Worm (Caenorhabditis elegans) whole organism, L1 larva: ENCODE measurements around the gene pept-2.

Experiments used
- C04F5.9 ChIP-seq: sonication (generic microtip); optimal IDR thresholded peaks from 2 replicates; lab custom pipeline; 2016; ENCODE audit warnings: missing genetic modification characterization, missing compliant biosample characterization
- C16A3.4 ChIP-seq: fragments of 150-350 bp; optimal IDR thresholded peaks from 2 replicates; lab custom pipeline; 2014; ENCODE audit warnings: missing biosample characterization, missing genetic modification characterization
- aha-1 ChIP-seq: fragments of 150-350 bp; optimal IDR thresholded peaks from 2 replicates; lab custom pipeline; 2014; ENCODE audit warnings: missing biosample characterization, missing genetic modification characterization
- alr-1 ChIP-seq: fragments of 200-800 bp; sonication (Bioruptor generic); optimal IDR thresholded peaks from 2 replicates; lab custom pipeline; 2018; ENCODE audit warnings: borderline replicate concordance, mild to moderate bottlenecking, missing genetic modification characterization, missing compliant biosample characterization
- blmp-1 ChIP-seq: fragments of 150-350 bp; optimal IDR thresholded peaks from 2 replicates; lab custom pipeline; 2014; ENCODE audit warnings: missing biosample characterization, missing genetic modification characterization
- ceh-8 ChIP-seq: fragments of 200-800 bp; sonication (Bioruptor generic); optimal IDR thresholded peaks from 2 replicates; lab custom pipeline; 2018; ENCODE audit warnings: mild to moderate bottlenecking, missing genetic modification characterization, moderate library complexity, missing compliant biosample characterization
- ces-1 ChIP-seq: fragments of 150-350 bp; optimal IDR thresholded peaks from 2 replicates; lab custom pipeline; 2014; ENCODE audit warnings: missing biosample characterization, missing genetic modification reagents, missing genetic modification characterization
- dsc-1 ChIP-seq: sonication (generic microtip); optimal IDR thresholded peaks from 2 replicates; lab custom pipeline; 2016; ENCODE audit warnings: mild to moderate bottlenecking, missing genetic modification characterization, missing compliant biosample characterization
- efl-3 ChIP-seq: fragments of 200-800 bp; sonication (Bioruptor generic); optimal IDR thresholded peaks from 2 replicates; lab custom pipeline; 2018; ENCODE audit warnings: mild to moderate bottlenecking, missing genetic modification characterization, missing compliant biosample characterization
- egl-27 ChIP-seq, 2 experiments: fragments of 150-350 bp in 1 of 2; sonication (generic microtip); optimal IDR thresholded peaks; 3 replicates each; lab custom pipeline; 2017 to 2018; ENCODE audit warnings: missing biosample characterization in 2 of 2, missing genetic modification characterization in 2 of 2, missing genetic modification reagents in 2 of 2
- elt-2 ChIP-seq: sonication (generic microtip); optimal IDR thresholded peaks from 2 replicates; lab custom pipeline; 2016; ENCODE audit warnings: missing genetic modification characterization, mild to moderate bottlenecking, inconsistent platforms, missing compliant biosample characterization, missing genetic modification reagents
- elt-3 ChIP-seq, 6 experiments: fragments of 150-350 bp in 1 of 6; sonication (generic microtip); optimal IDR thresholded peaks; 2 replicates each; lab custom pipeline; 2017 to 2018; ENCODE audit warnings: missing biosample characterization in 6 of 6, missing genetic modification characterization in 6 of 6, inconsistent platforms in 1 of 6
- fkh-10 ChIP-seq: sonication (generic microtip); optimal IDR thresholded peaks from 2 replicates; lab custom pipeline; 2017; ENCODE audit warnings: missing biosample characterization, missing genetic modification reagents, missing genetic modification characterization
- fos-1 ChIP-seq: fragments of 150-350 bp; optimal IDR thresholded peaks from 2 replicates; lab custom pipeline; 2014; ENCODE audit warnings: missing biosample characterization, missing genetic modification characterization
- hlh-4 ChIP-seq: sonication (generic microtip); optimal IDR thresholded peaks from 2 replicates; lab custom pipeline; 2016; ENCODE audit warnings: mild to moderate bottlenecking, missing genetic modification characterization, missing compliant biosample characterization
- lin-13 ChIP-seq: fragments of 150-350 bp; optimal IDR thresholded peaks from 2 replicates; lab custom pipeline; 2014; ENCODE audit warnings: missing biosample characterization, missing genetic modification reagents, missing genetic modification characterization
- lin-14 ChIP-seq: fragments of 200-800 bp; sonication (Bioruptor generic); optimal IDR thresholded peaks from 2 replicates; lab custom pipeline; 2018; ENCODE audit warnings: mild to moderate bottlenecking, missing genetic modification characterization, moderate library complexity, missing compliant biosample characterization
- lin-35 ChIP-seq, 2 experiments: fragments of 150-350 bp; optimal IDR thresholded peaks; 2 replicates each; lab custom pipeline; 2014; ENCODE audit warnings: missing biosample characterization in 2 of 2, missing genetic modification characterization in 2 of 2, missing genetic modification reagents in 2 of 2
- mef-2 ChIP-seq: fragments of 150-350 bp; optimal IDR thresholded peaks from 2 replicates; lab custom pipeline; 2014; ENCODE audit warnings: missing biosample characterization, missing genetic modification characterization
- mep-1 ChIP-seq: fragments of 150-350 bp; optimal IDR thresholded peaks from 2 replicates; lab custom pipeline; 2014; ENCODE audit warnings: missing biosample characterization, missing genetic modification characterization
- nhr-19 ChIP-seq: fragments of 200-800 bp; sonication (Bioruptor generic); conservative IDR thresholded peaks from 2 replicates; pipeline ENCODE4 v1.3.6; 2022; ENCODE audit warnings: missing genetic modification characterization, missing compliant biosample characterization
- nhr-20 ChIP-seq: sonication (generic microtip); optimal IDR thresholded peaks from 2 replicates; lab custom pipeline; 2016; ENCODE audit warnings: mild to moderate bottlenecking, missing genetic modification characterization, missing compliant biosample characterization
- nhr-28 ChIP-seq: fragments of 150-350 bp; optimal IDR thresholded peaks from 2 replicates; lab custom pipeline; 2014; ENCODE audit warnings: missing biosample characterization, missing genetic modification characterization
- nhr-47 ChIP-seq: sonication (generic microtip); optimal IDR thresholded peaks from 2 replicates; lab custom pipeline; 2016; ENCODE audit warnings: mild to moderate bottlenecking, missing genetic modification characterization, moderate library complexity, missing compliant biosample characterization
- nhr-85 ChIP-seq: sonication (generic microtip); peaks from one replicate; lab custom pipeline; 2016; ENCODE audit warnings: missing genetic modification characterization, inconsistent platforms, missing compliant biosample characterization
- nhr-90 ChIP-seq: sonication (generic microtip); optimal IDR thresholded peaks from 2 replicates; lab custom pipeline; 2016; ENCODE audit warnings: mild to moderate bottlenecking, missing genetic modification characterization, missing compliant biosample characterization; ENCODE audit not compliant: poor library complexity
- pax-3 ChIP-seq: fragments of 200-800 bp; sonication (Bioruptor generic); optimal IDR thresholded peaks from 2 replicates; lab custom pipeline; 2018; ENCODE audit warnings: mild to moderate bottlenecking, missing genetic modification characterization, moderate library complexity, missing compliant biosample characterization
- rnt-1 ChIP-seq: sonication (generic microtip); optimal IDR thresholded peaks from 2 replicates; lab custom pipeline; 2016; ENCODE audit warnings: mild to moderate bottlenecking, missing genetic modification characterization, moderate library complexity, missing compliant biosample characterization
- sptf-1 ChIP-seq: fragments of 150-350 bp; optimal IDR thresholded peaks from 2 replicates; lab custom pipeline; 2014; ENCODE audit warnings: missing biosample characterization, missing genetic modification characterization
- sup-37 ChIP-seq: fragments of 200-800 bp; sonication (Bioruptor generic); optimal IDR thresholded peaks from 2 replicates; lab custom pipeline; 2018; ENCODE audit warnings: mild to moderate bottlenecking, missing genetic modification characterization, missing compliant biosample characterization
- swsn-7 ChIP-seq: sonication (generic microtip); optimal IDR thresholded peaks from 2 replicates; lab custom pipeline; 2016; ENCODE audit warnings: missing genetic modification characterization, missing compliant biosample characterization
- unc-98 ChIP-seq: fragments of 200-800 bp; sonication (Bioruptor generic); IDR thresholded peaks from 2 replicates; pipeline ENCODE4 v1.3.6; 2022; ENCODE audit warnings: missing genetic modification characterization, missing compliant biosample characterization
- vab-15 ChIP-seq: sonication (generic microtip); optimal IDR thresholded peaks from 2 replicates; lab custom pipeline; 2017; ENCODE audit warnings: missing genotype, mild to moderate bottlenecking, missing genetic modification characterization, missing compliant biosample characterization
- zag-1 ChIP-seq: fragments of 150-350 bp; optimal IDR thresholded peaks from 2 replicates; lab custom pipeline; 2014; ENCODE audit warnings: missing biosample characterization, missing genetic modification characterization
- ztf-11 ChIP-seq, 2 experiments: sonication (generic microtip); optimal IDR thresholded peaks; 2 replicates each; lab custom pipeline; 2016 to 2017; ENCODE audit warnings: missing genetic modification characterization in 2 of 2, missing biosample characterization in 1 of 2, missing compliant biosample characterization in 1 of 2

pept-2 gene

DNA sequence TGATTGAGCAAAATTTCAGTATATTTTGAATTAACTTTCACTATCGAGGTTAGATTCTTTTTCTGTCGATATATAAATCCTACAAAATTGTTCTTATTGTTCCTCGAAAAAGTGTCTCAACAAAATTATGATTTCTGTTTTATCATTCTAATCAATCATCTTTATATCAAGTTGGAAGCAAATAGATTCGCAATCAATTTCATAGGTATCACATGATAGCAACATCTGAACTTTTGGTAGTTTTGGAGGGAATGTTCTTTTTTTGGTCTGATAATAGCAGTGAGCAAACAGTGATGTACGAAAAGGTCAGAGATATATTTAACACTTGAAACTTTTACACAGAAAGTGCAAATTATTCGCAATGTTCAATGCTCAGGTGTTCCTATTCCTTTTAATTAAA is 20.4 kb downstream of the pept-2 start:
- TF ChIP-seq nhr-19: no peak
- no peak for TF ChIP-seq C16A3.4 (tag; lab: Kevin White, UChicago)
- TF ChIP-seq alr-1 (tag; lab: Kevin White, UChicago): no peak
- peak; percentile 6 for TF ChIP-seq blmp-1
- no peak for TF ChIP-seq sptf-1
- TF ChIP-seq ztf-11 (tag; optimal IDR thresholded peaks at IDR 0.05; lab: Kevin White, UChicago): no peak
- no peak for TF ChIP-seq aha-1 (tag; lab: Kevin White, UChicago)
- no peak for TF ChIP-seq ces-1 (GFP tag; lab: Kevin White, UChicago)
- no peak for TF ChIP-seq fos-1 (tag; lab: Kevin White, UChicago)
- TF ChIP-seq nhr-20 (tag; lab: Kevin White, UChicago): no peak
- no peak for TF ChIP-seq dsc-1 (tag; lab: Kevin White, UChicago)
- TF ChIP-seq egl-27 (tag; optimal IDR thresholded peaks at IDR 0.05; lab: Kevin White, UChicago): no peak
- peak; percentile 1 for TF ChIP-seq nhr-90 (tag; lab: Kevin White, UChicago)
- TF ChIP-seq lin-35 (GFP tag; optimal IDR thresholded peaks at IDR 0.05; lab: Kevin White, UChicago): peak in 1 of 2 experiments; percentile 36
- TF ChIP-seq lin-13 (GFP tag; lab: Kevin White, UChicago): no peak
- no peak for TF ChIP-seq fkh-10 (GFP tag; lab: Kevin White, UChicago)
- TF ChIP-seq rnt-1 (tag; lab: Kevin White, UChicago): no peak
- peak; percentile 75 for TF ChIP-seq elt-2 (tag; lab: Kevin White, UChicago)
- TF ChIP-seq efl-3 (GFP tag; lab: Kevin White, UChicago): no peak
- no peak for TF ChIP-seq nhr-85
- TF ChIP-seq nhr-28: no peak
- peak in 1 of 6 experiments; percentile 15 for TF ChIP-seq elt-3 (tag; optimal IDR thresholded peaks at IDR 0.05; lab: Kevin White, UChicago)
- TF ChIP-seq sup-37 (GFP tag; lab: Kevin White, UChicago): no peak
- no peak for TF ChIP-seq pax-3
- TF ChIP-seq C04F5.9 (tag; lab: Kevin White, UChicago): no peak
- TF ChIP-seq lin-14: peak; percentile 12
- no peak for TF ChIP-seq hlh-4 (tag; lab: Kevin White, UChicago)
- no peak for TF ChIP-seq mef-2 (tag; lab: Kevin White, UChicago)
- no peak for TF ChIP-seq vab-15 (tag; lab: Kevin White, UChicago)
- TF ChIP-seq, all 84 proteins: peak for 6

DNA sequence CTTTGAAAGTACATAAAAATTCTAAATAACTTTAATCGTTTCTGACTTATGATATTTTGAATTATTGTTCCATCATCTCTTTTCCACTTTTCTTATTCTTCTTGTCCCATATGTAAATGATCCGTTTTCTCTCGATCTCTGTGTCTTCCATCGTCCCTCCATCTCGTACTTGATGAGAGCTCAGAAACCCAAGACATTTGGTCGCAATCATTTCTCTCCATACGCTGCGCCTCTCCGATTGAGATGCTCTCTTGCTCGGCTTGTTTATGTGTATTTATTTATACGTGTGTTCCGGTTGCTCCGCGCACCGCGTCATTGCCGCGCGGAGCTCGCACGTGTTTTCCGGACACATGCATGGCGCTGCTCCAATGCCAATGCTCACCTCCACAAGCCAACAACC is 20.9 kb downstream of the pept-2 start:
- TF ChIP-seq nhr-47 (tag; lab: Kevin White, UChicago) (no peak), mep-1 (tag; lab: Kevin White, UChicago) (no peak), fkh-10 (GFP tag; lab: Kevin White, UChicago) (no peak), unc-98 (GFP tag; lab: Robert Waterston, UW) (no peak), swsn-7 (tag; lab: Kevin White, UChicago) (no peak), dsc-1 (tag; lab: Kevin White, UChicago) (peak; percentile 76)

DNA sequence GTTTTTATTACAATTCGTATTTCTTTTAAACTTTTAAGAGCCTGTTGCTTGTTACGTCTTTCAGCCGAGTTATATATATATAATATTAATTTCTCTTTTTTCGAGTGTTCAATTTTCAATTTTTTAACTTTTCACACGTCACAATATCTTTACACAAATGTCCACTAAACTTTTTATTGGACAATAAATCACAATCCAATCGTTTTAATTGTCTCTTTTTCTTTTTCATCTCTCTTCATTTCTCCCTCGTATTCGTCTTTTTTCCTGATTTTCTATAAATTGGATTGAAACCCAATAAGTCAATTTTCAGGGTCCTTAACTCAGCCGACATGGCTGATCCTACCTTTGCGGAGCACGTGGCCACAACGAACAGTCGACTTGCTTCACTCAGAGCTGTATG is 21.6 kb downstream of the pept-2 start, which contains the start of gene miz-1:
TSS of gene miz-1 (plus strand) at position 301 of the 400 bp plus-strand sequence.
- TF ChIP-seq ceh-8 (no peak), dsc-1 (tag; lab: Kevin White, UChicago) (peak; percentile 29)

DNA sequence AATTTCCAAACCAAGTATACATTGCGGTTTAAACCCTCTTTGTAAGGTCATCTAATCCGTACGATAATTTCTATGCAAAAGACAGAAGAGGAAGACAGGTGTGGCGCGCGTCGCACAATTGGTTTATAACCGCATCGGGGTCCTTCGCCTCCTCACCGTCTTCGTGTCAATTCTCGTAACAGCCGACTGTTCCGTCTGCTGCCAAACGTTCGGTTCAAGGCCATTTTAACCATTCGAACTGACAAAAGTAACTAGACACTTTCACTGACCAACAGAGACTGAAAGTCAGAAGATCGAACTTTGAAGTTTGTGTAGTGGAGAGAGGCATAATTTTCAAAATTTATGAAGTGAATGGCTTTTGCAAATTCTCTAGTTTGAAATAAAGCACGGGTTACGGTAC is 25.5 kb downstream of the pept-2 start:
- TF ChIP-seq hlh-4 (tag; lab: Kevin White, UChicago) (no peak), zag-1 (tag; lab: Kevin White, UChicago) (no peak), lin-14 (peak; percentile 19), mep-1 (tag; lab: Kevin White, UChicago) (peak; percentile 24), blmp-1 (peak; percentile 63)
